Worm (Caenorhabditis elegans) whole organism, L1 larva: ENCODE results near the gene ceeh-2.

Experiments
- C04F5.9 ChIP-seq: sonication (generic microtip); optimal IDR thresholded peaks from 2 replicates; lab custom pipeline; 2016; ENCODE audit warnings: missing genetic modification characterization, missing compliant biosample characterization
- C34B4.2 ChIP-seq: sonication (generic microtip); optimal IDR thresholded peaks from 2 replicates; lab custom pipeline; 2017; ENCODE audit warnings: mild to moderate bottlenecking, missing genetic modification characterization, missing compliant biosample characterization
- F16B12.6 ChIP-seq: fragments of 150-350 bp; optimal IDR thresholded peaks from 2 replicates; lab custom pipeline; 2014; ENCODE audit warnings: missing biosample characterization, missing genetic modification characterization
- aly-2 ChIP-seq: fragments of 150-350 bp; optimal IDR thresholded peaks from 2 replicates; lab custom pipeline; 2014; ENCODE audit warnings: missing biosample characterization, missing genetic modification characterization
- ama-1 ChIP-seq: fragments of 150-350 bp; optimal IDR thresholded peaks from 2 replicates; lab custom pipeline; 2014
- ceh-63 ChIP-seq: fragments of 200-800 bp; sonication (Bioruptor generic); optimal IDR thresholded peaks from 2 replicates; lab custom pipeline; 2018; ENCODE audit warnings: mild to moderate bottlenecking, missing genetic modification characterization, missing compliant biosample characterization
- ceh-8 ChIP-seq: fragments of 200-800 bp; sonication (Bioruptor generic); optimal IDR thresholded peaks from 2 replicates; lab custom pipeline; 2018; ENCODE audit warnings: mild to moderate bottlenecking, missing genetic modification characterization, moderate library complexity, missing compliant biosample characterization
- ceh-82 ChIP-seq, 3 experiments: fragments of 150-350 bp in 1 of 3; sonication (generic microtip) in 2 of 3; optimal IDR thresholded peaks; 2 replicates each; lab custom pipeline; 2014 to 2017; ENCODE audit warnings: missing biosample characterization in 3 of 3, missing genetic modification characterization in 3 of 3
- ces-1 ChIP-seq: fragments of 150-350 bp; optimal IDR thresholded peaks from 2 replicates; lab custom pipeline; 2014; ENCODE audit warnings: missing biosample characterization, missing genetic modification reagents, missing genetic modification characterization
- dsc-1 ChIP-seq: sonication (generic microtip); optimal IDR thresholded peaks from 2 replicates; lab custom pipeline; 2016; ENCODE audit warnings: mild to moderate bottlenecking, missing genetic modification characterization, missing compliant biosample characterization
- efl-1 ChIP-seq, 4 experiments: fragments of 150-350 bp; optimal IDR thresholded peaks in 3 of 4; peaks in 1 of 4; 1 replicate in 1 of 4; 2 replicates in 3 of 4; lab custom pipeline; 2014; ENCODE audit warnings: missing biosample characterization in 2 of 4, missing genetic modification characterization in 2 of 4, missing genetic modification reagents in 2 of 4
- efl-3 ChIP-seq: fragments of 200-800 bp; sonication (Bioruptor generic); optimal IDR thresholded peaks from 2 replicates; lab custom pipeline; 2018; ENCODE audit warnings: mild to moderate bottlenecking, missing genetic modification characterization, missing compliant biosample characterization
- egl-13 ChIP-seq: sonication (generic microtip); optimal IDR thresholded peaks from 2 replicates; lab custom pipeline; 2016; ENCODE audit warnings: missing genotype, missing genetic modification reagents, missing genetic modification characterization, missing compliant biosample characterization
- elt-2 ChIP-seq: sonication (generic microtip); optimal IDR thresholded peaks from 2 replicates; lab custom pipeline; 2016; ENCODE audit warnings: missing genetic modification characterization, mild to moderate bottlenecking, inconsistent platforms, missing compliant biosample characterization, missing genetic modification reagents
- elt-3 ChIP-seq, 6 experiments: fragments of 150-350 bp in 1 of 6; sonication (generic microtip); optimal IDR thresholded peaks; 2 replicates each; lab custom pipeline; 2017 to 2018; ENCODE audit warnings: missing biosample characterization in 6 of 6, missing genetic modification characterization in 6 of 6, inconsistent platforms in 1 of 6
- fos-1 ChIP-seq: fragments of 150-350 bp; optimal IDR thresholded peaks from 2 replicates; lab custom pipeline; 2014; ENCODE audit warnings: missing biosample characterization, missing genetic modification characterization
- grh-1 ChIP-seq: fragments of 200-800 bp; sonication (Bioruptor generic); IDR thresholded peaks from 2 replicates; pipeline ENCODE4 v1.3.6; 2022; ENCODE audit warnings: missing genetic modification reagents, missing genetic modification characterization, missing compliant biosample characterization
- hlh-17 ChIP-seq: fragments of 200-800 bp; sonication (Bioruptor generic); optimal IDR thresholded peaks from 2 replicates; lab custom pipeline; 2018; ENCODE audit warnings: missing genetic modification characterization, mild to moderate bottlenecking, missing compliant biosample characterization, moderate library complexity, borderline replicate concordance
- hpl-2 ChIP-seq: fragments of 150-350 bp; optimal IDR thresholded peaks from 2 replicates; lab custom pipeline; 2014; ENCODE audit warnings: missing biosample characterization, missing genetic modification reagents, missing genetic modification characterization
- irx-1 ChIP-seq: sonication (generic microtip); optimal IDR thresholded peaks from 2 replicates; lab custom pipeline; 2016; ENCODE audit warnings: missing genetic modification characterization, missing compliant biosample characterization
- lin-13 ChIP-seq: fragments of 150-350 bp; optimal IDR thresholded peaks from 2 replicates; lab custom pipeline; 2014; ENCODE audit warnings: missing biosample characterization, missing genetic modification reagents, missing genetic modification characterization
- lin-14 ChIP-seq: fragments of 200-800 bp; sonication (Bioruptor generic); optimal IDR thresholded peaks from 2 replicates; lab custom pipeline; 2018; ENCODE audit warnings: mild to moderate bottlenecking, missing genetic modification characterization, moderate library complexity, missing compliant biosample characterization
- lin-15B ChIP-seq: fragments of 150-350 bp; sonication (generic microtip); optimal IDR thresholded peaks from 3 replicates; lab custom pipeline; 2014; ENCODE audit warnings: missing biosample characterization, missing genetic modification characterization
- lin-35 ChIP-seq, 2 experiments: fragments of 150-350 bp; optimal IDR thresholded peaks; 2 replicates each; lab custom pipeline; 2014; ENCODE audit warnings: missing biosample characterization in 2 of 2, missing genetic modification characterization in 2 of 2, missing genetic modification reagents in 2 of 2
- lin-39 ChIP-seq: fragments of 150-350 bp; optimal IDR thresholded peaks from 2 replicates; lab custom pipeline; 2014; ENCODE audit warnings: missing biosample characterization, missing genetic modification reagents, missing genetic modification characterization
- lir-3 ChIP-seq: sonication (generic microtip); optimal IDR thresholded peaks from 2 replicates; lab custom pipeline; 2016; ENCODE audit warnings: mild to moderate bottlenecking, missing genetic modification characterization, moderate library complexity, missing compliant biosample characterization; ENCODE audit not compliant: poor library complexity
- lsy-2 ChIP-seq, 2 experiments: fragments of 150-350 bp; optimal IDR thresholded peaks; 2 replicates each; lab custom pipeline; 2014; ENCODE audit warnings: missing biosample characterization in 2 of 2, missing genetic modification characterization in 2 of 2
- mdl-1 ChIP-seq, 2 experiments: fragments of 150-350 bp; optimal IDR thresholded peaks; 2 replicates each; lab custom pipeline; 2014 to 2017; ENCODE audit warnings: missing biosample characterization in 2 of 2, missing genetic modification characterization in 2 of 2, inconsistent platforms in 1 of 2
- mep-1 ChIP-seq: fragments of 150-350 bp; optimal IDR thresholded peaks from 2 replicates; lab custom pipeline; 2014; ENCODE audit warnings: missing biosample characterization, missing genetic modification characterization
- nhr-19 ChIP-seq: fragments of 200-800 bp; sonication (Bioruptor generic); conservative IDR thresholded peaks from 2 replicates; pipeline ENCODE4 v1.3.6; 2022; ENCODE audit warnings: missing genetic modification characterization, missing compliant biosample characterization
- nhr-47 ChIP-seq: sonication (generic microtip); optimal IDR thresholded peaks from 2 replicates; lab custom pipeline; 2016; ENCODE audit warnings: mild to moderate bottlenecking, missing genetic modification characterization, moderate library complexity, missing compliant biosample characterization
- nhr-71 ChIP-seq: sonication (generic microtip); optimal IDR thresholded peaks from 2 replicates; lab custom pipeline; 2016; ENCODE audit warnings: mild to moderate bottlenecking, missing genetic modification characterization, moderate library complexity, missing compliant biosample characterization
- nhr-85 ChIP-seq: sonication (generic microtip); peaks from one replicate; lab custom pipeline; 2016; ENCODE audit warnings: missing genetic modification characterization, inconsistent platforms, missing compliant biosample characterization
- nhr-90 ChIP-seq: sonication (generic microtip); optimal IDR thresholded peaks from 2 replicates; lab custom pipeline; 2016; ENCODE audit warnings: mild to moderate bottlenecking, missing genetic modification characterization, missing compliant biosample characterization; ENCODE audit not compliant: poor library complexity
- pax-3 ChIP-seq: fragments of 200-800 bp; sonication (Bioruptor generic); optimal IDR thresholded peaks from 2 replicates; lab custom pipeline; 2018; ENCODE audit warnings: mild to moderate bottlenecking, missing genetic modification characterization, moderate library complexity, missing compliant biosample characterization
- rnt-1 ChIP-seq: sonication (generic microtip); optimal IDR thresholded peaks from 2 replicates; lab custom pipeline; 2016; ENCODE audit warnings: mild to moderate bottlenecking, missing genetic modification characterization, moderate library complexity, missing compliant biosample characterization
- snu-23 ChIP-seq: sonication (generic microtip); optimal IDR thresholded peaks from 2 replicates; lab custom pipeline; 2016; ENCODE audit warnings: missing genetic modification characterization, missing compliant biosample characterization
- tbx-2 ChIP-seq: sonication (generic microtip); optimal IDR thresholded peaks from 2 replicates; lab custom pipeline; 2016; ENCODE audit warnings: missing genetic modification characterization, missing compliant biosample characterization
- unc-30 ChIP-seq: sonication (generic microtip); optimal IDR thresholded peaks from 2 replicates; lab custom pipeline; 2017; ENCODE audit warnings: missing biosample characterization, missing genetic modification characterization
- unc-62 ChIP-seq: fragments of 150-350 bp; optimal IDR thresholded peaks from 2 replicates; lab custom pipeline; 2014; ENCODE audit warnings: missing biosample characterization, missing genetic modification reagents, missing genetic modification characterization
- unc-86 ChIP-seq: sonication (generic microtip); optimal IDR thresholded peaks from 2 replicates; lab custom pipeline; 2016; ENCODE audit warnings: missing genetic modification characterization, missing compliant biosample characterization
- unc-98 ChIP-seq: fragments of 200-800 bp; sonication (Bioruptor generic); IDR thresholded peaks from 2 replicates; pipeline ENCODE4 v1.3.6; 2022; ENCODE audit warnings: missing genetic modification characterization, missing compliant biosample characterization
- ztf-11 ChIP-seq, 2 experiments: sonication (generic microtip); optimal IDR thresholded peaks; 2 replicates each; lab custom pipeline; 2016 to 2017; ENCODE audit warnings: missing genetic modification characterization in 2 of 2, missing biosample characterization in 1 of 2, missing compliant biosample characterization in 1 of 2

Gene ceeh-2

ce11 chrV:10352928-10353427 is 4.7 kb downstream of the ceeh-2 start, which contains the start of gene nol-56 (continued):
- peak; percentile 97 for TF ChIP-seq mep-1 (tag; lab: Kevin White, UChicago)
- peak; percentile 0 for TF ChIP-seq hpl-2 (GFP tag; lab: Kevin White, UChicago)
- peak; percentile 51 for TF ChIP-seq lin-39
- TF ChIP-seq fos-1 (tag; lab: Kevin White, UChicago) = peak; percentile 44

- TF ChIP-seq efl-1 (optimal IDR thresholded peaks at IDR 0.05; lab: Kevin White, UChicago) = no peak
- TF ChIP-seq efl-1 (GFP tag; optimal IDR thresholded peaks at IDR 0.05 in 1 of 2; lab: Kevin White, UChicago) = peak in 1 of 2 experiments; percentile 33
- no peak for TF ChIP-seq C04F5.9 (tag; lab: Kevin White, UChicago)
- TF ChIP-seq, all 84 proteins: peak for 1
These were observed 7.6 kb downstream of the ceeh-2 start, which contains the start of gene K07C5.9 for ce11 chrV:10350054-10350453. K07C5.9 (minus strand) TSS chrV:10350154.

- TF ChIP-seq nhr-85 = no peak
- no peak for TF ChIP-seq nhr-71 (tag; lab: Kevin White, UChicago)
- no peak for TF ChIP-seq ceh-8 (GFP tag; lab: Kevin White, UChicago)
- TF ChIP-seq lin-39 = no peak
- TF ChIP-seq ceh-82 (tag; optimal IDR thresholded peaks at IDR 0.05; lab: Kevin White, UChicago) = no peak
- TF ChIP-seq ces-1 = no peak
- no peak for TF ChIP-seq grh-1 (GFP tag; lab: Robert Waterston, UW)
- no peak for TF ChIP-seq rnt-1 (tag; lab: Kevin White, UChicago)
- no peak for TF ChIP-seq unc-30 (tag; lab: Kevin White, UChicago)
- no peak for TF ChIP-seq irx-1 (tag; lab: Kevin White, UChicago)
- no peak for TF ChIP-seq hlh-17 (GFP tag; lab: Kevin White, UChicago)
- TF ChIP-seq efl-1 (optimal IDR thresholded peaks at IDR 0.05; lab: Kevin White, UChicago) = no peak
- TF ChIP-seq efl-1 (GFP tag; optimal IDR thresholded peaks at IDR 0.05 in 1 of 2; lab: Kevin White, UChicago) = no peak
- no peak for TF ChIP-seq mdl-1 (tag; optimal IDR thresholded peaks at IDR 0.05; lab: Kevin White, UChicago)
- TF ChIP-seq ceh-63 = no peak
- TF ChIP-seq unc-62 (GFP tag; lab: Kevin White, UChicago) = no peak
These were observed 14.8 kb downstream of the ceeh-2 start, which contains the start of gene K07C5.3 for ce11 chrV:10342904-10343303. K07C5.3 (plus strand) TSS chrV:10343032.

- TF ChIP-seq mdl-1 (tag; optimal IDR thresholded peaks at IDR 0.05; lab: Kevin White, UChicago) (peak in 1 of 2 experiments; percentile 18), aly-2 (tag; lab: Kevin White, UChicago) (peak; percentile 31), nhr-47 (peak; percentile 87), nhr-85 (peak; percentile 85), lsy-2 (tag; optimal IDR thresholded peaks at IDR 0.05; lab: Kevin White, UChicago) (peak; percentile 70 to 71), nhr-71 (tag; lab: Kevin White, UChicago) (peak; percentile 86), pax-3 (tag; lab: Kevin White, UChicago) (peak; percentile 51), nhr-90 (tag; lab: Kevin White, UChicago) (peak; percentile 81), C34B4.2 (peak; percentile 10), grh-1 (GFP tag; lab: Robert Waterston, UW) (peak; percentile 89), ztf-11 (tag; optimal IDR thresholded peaks at IDR 0.05; lab: Kevin White, UChicago) (peak in 1 of 2 experiments; percentile 64), elt-2 (tag; lab: Kevin White, UChicago) (peak; percentile 41), ama-1 (lab: Kevin White, UChicago) (peak; percentile 5), unc-86 (peak; percentile 72), lin-15B (tag; lab: Kevin White, UChicago) (peak; percentile 42), lir-3 (tag; lab: Kevin White, UChicago) (peak; percentile 49), C04F5.9 (tag; lab: Kevin White, UChicago) (peak; percentile 17), lin-14 (GFP tag; lab: Kevin White, UChicago) (peak; percentile 84), tbx-2 (tag; lab: Kevin White, UChicago) (peak; percentile 77), elt-3 (tag; optimal IDR thresholded peaks at IDR 0.05; lab: Kevin White, UChicago) (peak in 1 of 6 experiments; percentile 29), F16B12.6 (tag; lab: Kevin White, UChicago) (peak; percentile 28), efl-3 (peak; percentile 55), snu-23 (GFP tag; lab: Kevin White, UChicago) (peak; percentile 81), lin-13 (peak; percentile 58), nhr-19 (GFP tag; lab: Robert Waterston, UW) (peak; percentile 86), dsc-1 (tag; lab: Kevin White, UChicago) (peak; percentile 83), egl-13 (tag; lab: Kevin White, UChicago) (peak; percentile 74), lin-35 (GFP tag; optimal IDR thresholded peaks at IDR 0.05; lab: Kevin White, UChicago) (peak; percentile 38 to 76), efl-1 (optimal IDR thresholded peaks at IDR 0.05; lab: Kevin White, UChicago) (peak; percentile 64 to 72), efl-1 (GFP tag; optimal IDR thresholded peaks at IDR 0.05 in 1 of 2; lab: Kevin White, UChicago) (peak; percentile 57 to 97), ceh-82 (tag; optimal IDR thresholded peaks at IDR 0.05; lab: Kevin White, UChicago) (peak; percentile 26 to 74 (median 58)), unc-98 (GFP tag; lab: Robert Waterston, UW) (peak; percentile 73)
These were observed 15.8 kb downstream of the ceeh-2 start, which contains the start of gene K07C5.13 for ce11 chrV:10341905-10342328. K07C5.13 (plus strand) TSS chrV:10342055.
